Fruit fly (Drosophila melanogaster): Measurements from ENCODE around the gene CG1789.

Gene CG1789

dm6 chrX:8690003-8690402 lies 30.3 kb upstream of the CG1789 start, which contains the start of the genes Ppt1 and Ogg1 (continued):
- TF ChIP-seq tll (GFP tag; optimal IDR thresholded peaks at IDR 0.05) (no peak), cato (GFP tag; optimal IDR thresholded peaks at IDR 0.05; ENCODE audit: borderline replicate concordance) (no peak), CG10959 (GFP tag; IDR thresholded peaks at IDR 0.05) (no peak), CG31388 (GFP tag; optimal IDR thresholded peaks at IDR 0.05) (no peak), CG14860 (GFP tag; IDR thresholded peaks at IDR 0.05; ENCODE audit: partially characterized antibody) (0 out of 3 replicates have a peak, but pooled peaks have one; percentile 8), dpn (GFP tag; optimal IDR thresholded peaks at IDR 0.05) (peak; percentile 68 to 72), Sin3A (optimal IDR thresholded peaks at IDR 0.05) (peak; percentile 36), HLH54F (GFP tag; optimal IDR thresholded peaks at IDR 0.05) (peak; percentile 70), btn (GFP tag; optimal IDR thresholded peaks at IDR 0.05) (no peak), croc (GFP tag; conservative IDR thresholded peaks at IDR 0.05) (no peak), Nf-YC (tag; optimal IDR thresholded peaks at IDR 0.05) (peak; percentile 23), CG11696 (GFP tag; IDR thresholded peaks at IDR 0.05) (no peak), sr (GFP tag; IDR thresholded peaks at IDR 0.05) (no peak), danr (GFP tag; IDR thresholded peaks at IDR 0.05) (no peak), CG9932 (GFP tag; IDR thresholded peaks at IDR 0.05) (peak; percentile 65), CG3847 (GFP tag; IDR thresholded peaks at IDR 0.05) (0 out of 2 replicates have a peak, but pooled peaks have one; percentile 41), Max (GFP tag; optimal IDR thresholded peaks at IDR 0.05) (peak; percentile 36), CG2199 (GFP tag; IDR thresholded peaks at IDR 0.05) (no peak), CG3163 (GFP tag; optimal IDR thresholded peaks at IDR 0.05) (peak; percentile 47), Side (GFP tag; optimal IDR thresholded peaks at IDR 0.05) (peak; percentile 67), Dek (tag; optimal IDR thresholded peaks at IDR 0.05) (no peak), tgo (GFP tag; IDR thresholded peaks at IDR 0.05) (peak; percentile 33; the same call in 1 of the 3 replicates), Atf-2 (GFP tag; optimal IDR thresholded peaks at IDR 0.05) (peak; percentile 53), dmrt99B (tag; optimal IDR thresholded peaks at IDR 0.05) (peak; percentile 27), HLH4C (GFP tag; IDR thresholded peaks at IDR 0.05; ENCODE audit: partially characterized antibody) (peak; percentile 59; the same call in 2 of the 3 replicates), NC2α (GFP tag; optimal IDR thresholded peaks at IDR 0.05) (no peak), CG10431 (GFP tag; optimal IDR thresholded peaks at IDR 0.05) (no peak), CG10321 (GFP tag; IDR thresholded peaks at IDR 0.05) (no peak), CG15696 (tag; optimal IDR thresholded peaks at IDR 0.05) (peak; percentile 16), CG4707 (GFP tag; optimal IDR thresholded peaks at IDR 0.05) (no peak), CG17612 (GFP tag; IDR thresholded peaks at IDR 0.05) (no peak), CG5245 (GFP tag; optimal IDR thresholded peaks at IDR 0.05) (no peak), hbn (GFP tag; IDR thresholded peaks at IDR 0.05; ENCODE audit: partially characterized antibody) (peak; percentile 45; the same call in 1 of the 2 replicates), CG12155 (GFP tag; optimal IDR thresholded peaks at IDR 0.05) (peak; percentile 61), CG18011 (GFP tag; optimal IDR thresholded peaks at IDR 0.05) (peak; percentile 42), Elba2 (GFP tag; optimal IDR thresholded peaks at IDR 0.05) (peak; percentile 10), CG10979 (tag; optimal IDR thresholded peaks at IDR 0.05) (peak; percentile 43), CG18262 (tag; optimal IDR thresholded peaks at IDR 0.05) (peak; percentile 34), CG18764 (GFP tag; optimal IDR thresholded peaks at IDR 0.05) (peak; percentile 36), CG6813 (GFP tag; optimal IDR thresholded peaks at IDR 0.05) (no peak), al (GFP tag; IDR thresholded peaks at IDR 0.05) (0 out of 2 replicates have a peak, but pooled peaks have one; percentile 22), CG4617 (GFP tag; optimal IDR thresholded peaks at IDR 0.05; ENCODE audit: borderline replicate concordance) (peak; percentile 62), dysf (GFP tag; IDR thresholded peaks at IDR 0.05) (no peak; the same call in 1 of the 3 replicates), CG7963 (GFP tag; IDR thresholded peaks at IDR 0.05; ENCODE audit: partially characterized antibody) (no peak), run (tag; optimal IDR thresholded peaks at IDR 0.05) (no peak), CG7928 (GFP tag; optimal IDR thresholded peaks at IDR 0.05) (peak; percentile 60), CG14965 (GFP tag; optimal IDR thresholded peaks at IDR 0.05; ENCODE audit: borderline replicate concordance) (no peak), CG2202 (tag; optimal IDR thresholded peaks at IDR 0.05) (peak; percentile 19), ranshi (GFP tag; IDR thresholded peaks at IDR 0.05) (0 out of 2 replicates have a peak, but pooled peaks have one; percentile 44), Hr51 (GFP tag; optimal IDR thresholded peaks at IDR 0.05) (peak; percentile 38)

Data from whole organism, embryonic.